Worm (Caenorhabditis elegans) whole organism, L4 larva: ENCODE measurements around the gene tut-2.
A peak's percentile ranks its signal among the peaks of the same experiment; 100 is the strongest.

Source experiments
- F49E8.2 ChIP-seq: sonication (generic microtip); optimal IDR thresholded peaks from 2 replicates; lab custom pipeline; 2016; ENCODE audit warnings: missing compliant biosample characterization, mild to moderate bottlenecking, missing genetic modification characterization, borderline replicate concordance
- R02D3.7 ChIP-seq: fragments of 150-350 bp; sonication (generic microtip); optimal IDR thresholded peaks from 3 replicates; lab custom pipeline; 2014; ENCODE audit warnings: missing biosample characterization, missing genetic modification characterization
- T20F7.1 ChIP-seq: fragments of 200-800 bp; sonication (Bioruptor generic); optimal IDR thresholded peaks from 2 replicates; lab custom pipeline; 2018; ENCODE audit warnings: mild to moderate bottlenecking, missing genetic modification characterization, missing compliant biosample characterization
- T26A8.4 ChIP-seq: fragments of 200-800 bp; sonication (Bioruptor generic); IDR thresholded peaks from 2 replicates; pipeline ENCODE4 v1.3.6; 2022; ENCODE audit warnings: missing genetic modification characterization, missing compliant biosample characterization
- ZK337.2 ChIP-seq: fragments of 200-800 bp; sonication (Bioruptor generic); IDR thresholded peaks from 2 replicates; pipeline ENCODE4 v1.3.6; 2022; ENCODE audit warnings: missing genetic modification reagents, missing genetic modification characterization, missing compliant biosample characterization
- aha-1 ChIP-seq: fragments of 150-350 bp; peaks from one replicate; lab custom pipeline; 2014; ENCODE audit warnings: missing biosample characterization, missing genetic modification characterization
- arid-1 ChIP-seq: fragments of 200-800 bp; sonication (Bioruptor generic); conservative IDR thresholded peaks from 2 replicates; pipeline ENCODE4 v1.3.6; 2022; ENCODE audit warnings: missing genetic modification reagents, missing genetic modification characterization, missing compliant biosample characterization
- ceh-82 ChIP-seq: sonication (generic microtip); optimal IDR thresholded peaks from 2 replicates; lab custom pipeline; 2017; ENCODE audit warnings: missing biosample characterization, missing genetic modification characterization
- ctbp-1 ChIP-seq: fragments of 200-800 bp; sonication (Bioruptor generic); IDR thresholded peaks from 2 replicates; pipeline ENCODE4 v1.3.6; 2022; ENCODE audit warnings: missing genetic modification reagents, missing genetic modification characterization, missing compliant biosample characterization
- daf-16 ChIP-seq, 3 experiments: sonication (generic microtip); optimal IDR thresholded peaks; 2 replicates each; lab custom pipeline; 2016 to 2017; ENCODE audit warnings: missing genetic modification characterization in 3 of 3, missing genetic modification reagents in 3 of 3, mild to moderate bottlenecking in 2 of 3, missing compliant biosample characterization in 2 of 3, missing biosample characterization in 1 of 3, moderate library complexity in 1 of 3
- daf-8 ChIP-seq: fragments of 200-800 bp; sonication (Bioruptor generic); IDR thresholded peaks from 2 replicates; pipeline ENCODE4 v1.3.6; 2022; ENCODE audit warnings: missing genetic modification characterization, missing compliant biosample characterization
- dmd-9 ChIP-seq: fragments of 200-800 bp; sonication (Bioruptor generic); IDR thresholded peaks from 2 replicates; pipeline ENCODE4 v1.3.6; 2022; ENCODE audit warnings: missing genetic modification reagents, missing genetic modification characterization, missing compliant biosample characterization
- dpl-1 ChIP-seq: fragments of 150-350 bp; optimal IDR thresholded peaks from 2 replicates; lab custom pipeline; 2014; ENCODE audit warnings: missing biosample characterization, missing genetic modification reagents, missing genetic modification characterization
- dve-1 ChIP-seq: sonication (generic microtip); optimal IDR thresholded peaks from 2 replicates; lab custom pipeline; 2017; ENCODE audit warnings: antibody characterized with exemption, mild to moderate bottlenecking, missing genetic modification characterization, missing compliant biosample characterization; ENCODE audit not compliant: insufficient read depth
- egl-27 ChIP-seq: sonication (generic microtip); optimal IDR thresholded peaks from 3 replicates; lab custom pipeline; 2017; ENCODE audit warnings: missing biosample characterization, missing genetic modification reagents, missing genetic modification characterization
- hlh-30 ChIP-seq: sonication (generic microtip); optimal IDR thresholded peaks from 2 replicates; lab custom pipeline; 2017; ENCODE audit warnings: antibody characterized with exemption, mild to moderate bottlenecking, missing genetic modification characterization, missing compliant biosample characterization; ENCODE audit not compliant: insufficient read depth
- jun-1 ChIP-seq: fragments of 150-350 bp; optimal IDR thresholded peaks from 2 replicates; lab custom pipeline; 2014; ENCODE audit warnings: missing biosample characterization, missing genetic modification reagents, missing genetic modification characterization
- lin-13 ChIP-seq: fragments of 150-350 bp; optimal IDR thresholded peaks from 2 replicates; lab custom pipeline; 2014; ENCODE audit warnings: missing biosample characterization, missing genetic modification reagents, missing genetic modification characterization
- lin-29 ChIP-seq: fragments of 200-800 bp; sonication (Bioruptor generic); IDR thresholded peaks from 2 replicates; pipeline ENCODE4 v1.3.6; 2022; ENCODE audit warnings: missing genetic modification reagents, missing genetic modification characterization, missing compliant biosample characterization
- lsy-2 ChIP-seq, 2 experiments: fragments of 150-350 bp in 1 of 2; sonication (generic microtip) in 1 of 2; optimal IDR thresholded peaks; 2 replicates each; lab custom pipeline; 2014 to 2017; ENCODE audit warnings: missing biosample characterization in 2 of 2, missing genetic modification characterization in 2 of 2
- madf-5 ChIP-seq, 2 experiments: fragments of 200-800 bp; sonication (Bioruptor generic); IDR thresholded peaks; 2 replicates each; pipeline ENCODE4 v1.3.6; 2022; ENCODE audit warnings: missing compliant biosample characterization in 2 of 2, missing genetic modification characterization in 2 of 2
- mes-2 ChIP-seq: sonication (generic microtip); optimal IDR thresholded peaks from 2 replicates; lab custom pipeline; 2016; ENCODE audit warnings: missing genotype, mild to moderate bottlenecking, missing genetic modification characterization, missing compliant biosample characterization; ENCODE audit not compliant: poor library complexity, severe bottlenecking
- mxl-3 ChIP-seq: fragments of 200-800 bp; sonication (Bioruptor generic); optimal IDR thresholded peaks from 2 replicates; lab custom pipeline; 2018; ENCODE audit warnings: mild to moderate bottlenecking, missing genetic modification characterization, missing compliant biosample characterization
- nhr-102 ChIP-seq: sonication (generic microtip); optimal IDR thresholded peaks from 2 replicates; lab custom pipeline; 2016; ENCODE audit warnings: mild to moderate bottlenecking, missing genetic modification characterization, moderate library complexity, missing compliant biosample characterization
- nhr-237 ChIP-seq: sonication (generic microtip); optimal IDR thresholded peaks from 2 replicates; lab custom pipeline; 2017; ENCODE audit warnings: missing biosample characterization, missing genetic modification characterization
- nhr-28 ChIP-seq: fragments of 150-350 bp; optimal IDR thresholded peaks from 2 replicates; lab custom pipeline; 2014; ENCODE audit warnings: missing biosample characterization, missing genetic modification characterization
- nhr-42 ChIP-seq: fragments of 200-800 bp; sonication (Bioruptor generic); IDR thresholded peaks from 2 replicates; pipeline ENCODE4 v1.3.6; 2022; ENCODE audit warnings: missing genetic modification characterization, missing compliant biosample characterization
- nhr-6 ChIP-seq: fragments of 150-350 bp; optimal IDR thresholded peaks from 2 replicates; lab custom pipeline; 2014; ENCODE audit warnings: missing biosample characterization, missing genetic modification characterization
- php-3 ChIP-seq: fragments of 200-800 bp; sonication (Bioruptor generic); IDR thresholded peaks from 2 replicates; pipeline ENCODE4 v1.3.6; 2022; ENCODE audit warnings: missing genetic modification reagents, missing genetic modification characterization, missing compliant biosample characterization
- pqm-1 ChIP-seq: sonication (generic microtip); optimal IDR thresholded peaks from 2 replicates; lab custom pipeline; 2017; ENCODE audit warnings: missing biosample characterization, missing genetic modification characterization
- rbr-2 ChIP-seq: sonication (generic microtip); optimal IDR thresholded peaks from 2 replicates; lab custom pipeline; 2016; ENCODE audit warnings: missing genotype, missing genetic modification characterization, missing compliant biosample characterization
- saeg-2 ChIP-seq: fragments of 200-800 bp; sonication (Bioruptor generic); IDR thresholded peaks from 2 replicates; pipeline ENCODE4 v1.3.6; 2022; ENCODE audit warnings: missing genetic modification reagents, missing genetic modification characterization, missing compliant biosample characterization
- set-16 ChIP-seq: fragments of 200-800 bp; sonication (Bioruptor generic); IDR thresholded peaks from 2 replicates; pipeline ENCODE4 v1.3.6; 2022; ENCODE audit warnings: missing genetic modification reagents, missing genetic modification characterization, missing compliant biosample characterization
- skn-1 ChIP-seq: fragments of 150-350 bp; optimal IDR thresholded peaks from 2 replicates; lab custom pipeline; 2014; ENCODE audit warnings: missing biosample characterization, missing genetic modification characterization
- snpc-1.2 ChIP-seq: fragments of 200-800 bp; sonication (Bioruptor generic); IDR thresholded peaks from 2 replicates; pipeline ENCODE4 v1.3.6; 2022; ENCODE audit warnings: missing genetic modification reagents, missing genetic modification characterization, missing compliant biosample characterization
- spr-3 ChIP-seq: fragments of 200-800 bp; sonication (Bioruptor generic); optimal IDR thresholded peaks from 2 replicates; lab custom pipeline; 2018; ENCODE audit warnings: mild to moderate bottlenecking, missing genetic modification characterization, missing compliant biosample characterization
- tag-97 ChIP-seq: fragments of 200-800 bp; sonication (Bioruptor generic); IDR thresholded peaks from 2 replicates; pipeline ENCODE4 v1.3.6; 2022; ENCODE audit warnings: missing genetic modification characterization, missing compliant biosample characterization
- unc-39 ChIP-seq: sonication (generic microtip); optimal IDR thresholded peaks from 2 replicates; lab custom pipeline; 2017; ENCODE audit warnings: missing biosample characterization, missing genetic modification characterization
- vab-7 ChIP-seq: fragments of 200-800 bp; sonication (Bioruptor generic); IDR thresholded peaks from 2 replicates; pipeline ENCODE4 v1.3.6; 2022; ENCODE audit warnings: missing genetic modification reagents, missing genetic modification characterization, missing compliant biosample characterization
- zfp-2 ChIP-seq: sonication (generic microtip); optimal IDR thresholded peaks from 2 replicates; lab custom pipeline; 2016; ENCODE audit warnings: mild to moderate bottlenecking, missing genetic modification characterization, missing compliant biosample characterization
- zfp-3 ChIP-seq: fragments of 200-800 bp; sonication (Bioruptor generic); conservative IDR thresholded peaks from 2 replicates; pipeline ENCODE4 v1.3.6; 2022; ENCODE audit warnings: missing genetic modification reagents, missing genetic modification characterization, missing compliant biosample characterization
- ztf-7 ChIP-seq: fragments of 150-350 bp; optimal IDR thresholded peaks from 2 replicates; lab custom pipeline; 2014; ENCODE audit warnings: missing biosample characterization, missing genetic modification characterization

The tut-2 gene

ce11 chrV:10656958-10657357, 1.1 kb upstream of the tut-2 start, which contains the start of gene ugt-34:
TSS of gene ugt-34 (minus strand) at chrV:10656978.
- TF ChIP-seq aha-1 (tag; lab: Kevin White, UChicago), result no peak
- peak; percentile 9 for TF ChIP-seq pqm-1 (tag; lab: Kevin White, UChicago)
- no peak for TF ChIP-seq zfp-2 (tag; lab: Kevin White, UChicago)
- peak; percentile 99 for TF ChIP-seq nhr-28
- TF ChIP-seq vab-7 (GFP tag; lab: Robert Waterston, UW), result no peak
- TF ChIP-seq ZK337.2 (GFP tag; lab: Robert Waterston, UW), result no peak
- TF ChIP-seq rbr-2 (tag; lab: Kevin White, UChicago), result no peak
- TF ChIP-seq ctbp-1 (GFP tag; lab: Robert Waterston, UW), result no peak
- no peak for TF ChIP-seq hlh-30 (tag; lab: Kevin White, UChicago)
- no peak for TF ChIP-seq nhr-42 (GFP tag; lab: Robert Waterston, UW)
- TF ChIP-seq snpc-1.2 (GFP tag; lab: Robert Waterston, UW), result no peak
- no peak for TF ChIP-seq nhr-237 (tag; lab: Kevin White, UChicago)
- no peak for TF ChIP-seq mes-2 (tag; lab: Kevin White, UChicago)
- no peak for TF ChIP-seq lin-29 (GFP tag; lab: Robert Waterston, UW)
- no peak for TF ChIP-seq T26A8.4 (GFP tag; lab: Robert Waterston, UW)
- TF ChIP-seq tag-97, result no peak

DNA sequence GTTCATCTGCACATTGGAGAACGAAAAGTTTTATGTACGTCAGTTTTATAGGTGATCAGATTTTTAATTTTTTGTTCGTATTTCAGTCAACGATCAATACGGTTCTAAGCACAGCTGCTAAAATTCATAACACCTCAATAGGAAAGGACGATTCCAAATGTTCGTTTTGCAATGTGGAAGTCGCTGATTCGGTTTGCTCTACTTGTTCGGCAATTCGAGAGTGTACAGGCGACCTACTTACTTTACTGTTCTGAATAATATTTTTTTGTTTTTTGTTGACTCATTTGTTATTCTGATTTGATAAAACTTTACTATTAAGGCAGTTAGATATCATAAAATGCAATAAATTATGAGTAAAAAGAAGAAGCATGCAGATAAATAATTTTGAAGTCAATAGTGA, 1.3 kb downstream of the tut-2 start:
- TF ChIP-seq zfp-3 (GFP tag; lab: Robert Waterston, UW), result no peak
- no peak for TF ChIP-seq egl-27
- no peak for TF ChIP-seq nhr-102
- TF ChIP-seq F49E8.2 (tag; lab: Kevin White, UChicago), result peak; percentile 26
- TF ChIP-seq arid-1 (GFP tag; lab: Robert Waterston, UW), result 0 out of 2 replicates have a peak, but pooled peaks have one; percentile 38
- TF ChIP-seq lin-13, result no peak

- TF ChIP-seq ztf-7, result no peak
- TF ChIP-seq aha-1 (tag; lab: Kevin White, UChicago), result peak; percentile 86
- no peak for TF ChIP-seq daf-8 (GFP tag; lab: Robert Waterston, UW)
- TF ChIP-seq rbr-2 (tag; lab: Kevin White, UChicago), result peak; percentile 4
- TF ChIP-seq daf-16 (GFP tag; optimal IDR thresholded peaks at IDR 0.05; lab: Kevin White, UChicago), result no peak
- peak; percentile 7 for TF ChIP-seq daf-16 (tag; optimal IDR thresholded peaks at IDR 0.05; lab: Kevin White, UChicago)
- peak; percentile 26 for TF ChIP-seq dve-1 (tag; lab: Kevin White, UChicago)
- TF ChIP-seq jun-1 (tag; lab: Kevin White, UChicago), result no peak
- no peak for TF ChIP-seq spr-3 (GFP tag; lab: Kevin White, UChicago)
- TF ChIP-seq ZK337.2 (GFP tag; lab: Robert Waterston, UW), result no peak
- TF ChIP-seq F49E8.2 (tag; lab: Kevin White, UChicago), result no peak
- TF ChIP-seq lsy-2 (tag; optimal IDR thresholded peaks at IDR 0.05; lab: Kevin White, UChicago), result peak in 1 of 2 experiments; percentile 33
- TF ChIP-seq dpl-1, result peak; percentile 77
- peak; percentile 36 for TF ChIP-seq T20F7.1 (GFP tag; lab: Kevin White, UChicago)
Measured at ce11 chrV:10661417-10661945, 3.4 kb downstream of the tut-2 start, which contains the start of gene sqv-4. TSS of gene sqv-4 (minus strand) at chrV:10661467.

ce11 chrV:10662000-10662399, 4.0 kb downstream of the tut-2 start:
- TF ChIP-seq lsy-2 (tag; optimal IDR thresholded peaks at IDR 0.05; lab: Kevin White, UChicago), result no peak
- no peak for TF ChIP-seq dpl-1
- TF ChIP-seq dmd-9 (GFP tag; lab: Robert Waterston, UW), result no peak
- TF ChIP-seq nhr-6 (tag; lab: Kevin White, UChicago), result no peak
- TF ChIP-seq ceh-82 (tag; lab: Kevin White, UChicago), result no peak
- no peak for TF ChIP-seq madf-5 (GFP tag; IDR thresholded peaks at IDR 0.05; lab: Robert Waterston, UW)
- no peak for TF ChIP-seq saeg-2
- no peak for TF ChIP-seq mes-2 (tag; lab: Kevin White, UChicago)
- TF ChIP-seq hlh-30 (tag; lab: Kevin White, UChicago), result no peak
- no peak for TF ChIP-seq php-3
- no peak for TF ChIP-seq skn-1 (tag; lab: Kevin White, UChicago)
- no peak for TF ChIP-seq rbr-2 (tag; lab: Kevin White, UChicago)
- no peak for TF ChIP-seq mxl-3 (GFP tag; lab: Kevin White, UChicago)
- TF ChIP-seq set-16 (GFP tag; lab: Robert Waterston, UW), result no peak
- no peak for TF ChIP-seq R02D3.7 (tag; lab: Kevin White, UChicago)
- TF ChIP-seq unc-39 (tag; lab: Kevin White, UChicago), result no peak
